Fruit fly (Drosophila melanogaster): Measurements from ENCODE around the gene Myb.
A peak's percentile ranks its signal among the peaks of the same experiment; 100 is the strongest.

The Myb gene

DNA sequence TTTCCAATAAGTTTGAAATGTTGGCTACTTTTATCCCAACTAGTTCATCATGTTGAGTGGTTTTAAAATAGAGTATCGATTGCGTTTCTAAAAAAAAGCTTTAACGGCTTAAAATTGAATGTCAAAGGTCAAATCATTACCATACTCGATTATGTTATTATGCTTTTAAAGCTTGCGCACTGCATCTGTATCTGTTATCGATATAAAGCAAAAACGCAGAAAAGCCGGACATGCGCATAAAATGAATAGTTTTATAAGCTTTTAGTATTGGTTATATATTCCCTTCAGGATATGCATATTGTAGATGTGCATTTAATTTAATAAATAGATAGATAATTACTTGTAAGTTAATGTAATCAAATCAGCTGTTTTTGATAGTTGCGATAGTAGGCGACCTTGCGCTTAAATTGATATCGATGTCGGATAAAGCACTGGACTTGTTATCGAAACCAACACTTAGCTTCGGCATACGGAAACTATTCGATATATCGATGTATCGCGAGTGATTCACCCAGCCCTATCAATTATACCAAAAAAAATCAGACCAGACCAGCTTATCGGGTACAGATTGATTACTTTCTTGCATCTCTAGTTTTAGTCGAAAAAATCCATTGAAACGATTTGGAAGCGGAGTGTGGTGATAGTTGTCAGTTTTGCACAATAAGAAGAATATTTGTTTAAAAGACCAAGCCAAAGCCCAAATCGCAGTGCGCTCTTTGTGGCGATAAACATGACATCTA is 34.2 kb upstream of the Myb start, which contains the start of gene shi (continued):
- TF ChIP-seq otp (GFP tag; IDR thresholded peaks at IDR 0.05) (no peak; the same call in 2 of the 3 replicates), HmgD (GFP tag; optimal IDR thresholded peaks at IDR 0.05) (peak; percentile 43), Myb (GFP tag; optimal IDR thresholded peaks at IDR 0.05) (peak; percentile 55), dpn (GFP tag; optimal IDR thresholded peaks at IDR 0.05) (peak; percentile 23 to 35), PHDP (tag; optimal IDR thresholded peaks at IDR 0.05) (peak; percentile 11), CG17829 (tag; optimal IDR thresholded peaks at IDR 0.05) (peak; percentile 37), CG10979 (tag; optimal IDR thresholded peaks at IDR 0.05) (peak; percentile 1), CG12391 (tag; optimal IDR thresholded peaks at IDR 0.05) (peak; percentile 50), Hr78 (GFP tag; optimal IDR thresholded peaks at IDR 0.05) (peak in 1 of 2 experiments; percentile 100), Opbp (GFP tag; IDR thresholded peaks at IDR 0.05; ENCODE audit: partially characterized antibody) (peak; percentile 98), Hey (tag; optimal IDR thresholded peaks at IDR 0.05) (no peak), ems (GFP tag; optimal IDR thresholded peaks at IDR 0.05) (no peak), HLHmδ (GFP tag; optimal IDR thresholded peaks at IDR 0.05) (no peak), CG13624 (GFP tag; optimal IDR thresholded peaks at IDR 0.05) (peak; percentile 19), Elba2 (GFP tag; optimal IDR thresholded peaks at IDR 0.05) (peak; percentile 65), eve (GFP tag; optimal IDR thresholded peaks at IDR 0.05) (no peak), Hr39 (optimal IDR thresholded peaks at IDR 0.05) (no peak), Hsf (GFP tag; optimal IDR thresholded peaks at IDR 0.05) (no peak), CG3995 (GFP tag; optimal IDR thresholded peaks at IDR 0.05) (peak; percentile 9), amos (GFP tag; IDR thresholded peaks at IDR 0.05; ENCODE audit: partially characterized antibody) (peak; percentile 99), al (GFP tag; IDR thresholded peaks at IDR 0.05) (0 out of 2 replicates have a peak, but pooled peaks have one; percentile 20), CG42726 (GFP tag; IDR thresholded peaks at IDR 0.05; ENCODE audit: partially characterized antibody) (peak; percentile 98), CG9876 (GFP tag; optimal IDR thresholded peaks at IDR 0.05) (no peak), gem (tag; optimal IDR thresholded peaks at IDR 0.05) (no peak), crp (GFP tag; optimal IDR thresholded peaks at IDR 0.05) (peak in 1 of 2 experiments; percentile 87), Hmr (GFP tag; optimal IDR thresholded peaks at IDR 0.05) (peak; percentile 45), Deaf1 (tag; optimal IDR thresholded peaks at IDR 0.05) (no peak), CG10543 (GFP tag; optimal IDR thresholded peaks at IDR 0.05) (peak; percentile 10), CG18619 (GFP tag; optimal IDR thresholded peaks at IDR 0.05) (no peak), onecut (GFP tag; IDR thresholded peaks at IDR 0.05) (peak; percentile 22), CG17361 (GFP tag; IDR thresholded peaks at IDR 0.05) (peak; percentile 26; the same call in 1 of the 3 replicates), gsb-n (tag; optimal IDR thresholded peaks at IDR 0.05) (peak; percentile 15), CG17186 (GFP tag; optimal IDR thresholded peaks at IDR 0.05) (peak; percentile 80), lola (GFP tag; optimal IDR thresholded peaks at IDR 0.05) (no peak), wdn (GFP tag; IDR thresholded peaks at IDR 0.05) (no peak), CG2120 (GFP tag; optimal IDR thresholded peaks at IDR 0.05) (peak; percentile 48), CG7963 (GFP tag; IDR thresholded peaks at IDR 0.05; ENCODE audit: partially characterized antibody) (peak; percentile 98), kay (GFP tag; optimal IDR thresholded peaks at IDR 0.05) (peak; percentile 18), exex (tag; optimal IDR thresholded peaks at IDR 0.05) (peak; percentile 86), Dp (GFP tag; optimal IDR thresholded peaks at IDR 0.05) (peak; percentile 53), row (GFP tag; IDR thresholded peaks at IDR 0.05) (peak; percentile 67), toy (GFP tag; IDR thresholded peaks at IDR 0.05) (no peak), hbn (GFP tag; IDR thresholded peaks at IDR 0.05; ENCODE audit: partially characterized antibody) (peak; percentile 96), Chrac-16 (GFP tag; optimal IDR thresholded peaks at IDR 0.05) (no peak), CG1603 (tag; optimal IDR thresholded peaks at IDR 0.05) (peak; percentile 79), Jarid2 (GFP tag; optimal IDR thresholded peaks at IDR 0.05) (peak; percentile 81), CG10267 (tag; optimal IDR thresholded peaks at IDR 0.05) (peak; percentile 70), ERR (GFP tag; optimal IDR thresholded peaks at IDR 0.05) (no peak)
